Worm (Caenorhabditis elegans): ENCODE data around the gene rbd-1.

- TF ChIP-seq nhr-237 (tag; optimal IDR thresholded peaks at IDR 0.05) (no peak), hmg-11 (tag; optimal IDR thresholded peaks at IDR 0.05) (no peak), nhr-28 (tag; optimal IDR thresholded peaks at IDR 0.05) (no peak), ztf-11 (tag; optimal IDR thresholded peaks at IDR 0.05) (no peak), ZK546.5 (tag; optimal IDR thresholded peaks at IDR 0.05) (no peak), unc-39 (tag; optimal IDR thresholded peaks at IDR 0.05) (no peak), lin-15B (tag; optimal IDR thresholded peaks at IDR 0.05) (no peak), ztf-4 (tag; optimal IDR thresholded peaks at IDR 0.05) (no peak), ceh-9 (tag; optimal IDR thresholded peaks at IDR 0.05) (no peak), nhr-25 (tag; optimal IDR thresholded peaks at IDR 0.05) (no peak), pha-4 (tag; optimal IDR thresholded peaks at IDR 0.05) (no peak), fos-1 (tag; optimal IDR thresholded peaks at IDR 0.05) (no peak)
Measured at ce11 chrIV:12721106-12721505, 3.7 kb upstream of the rbd-1 start, which contains the start of gene T23F6.2.
